Fruit fly (Drosophila melanogaster) whole organism, embryonic: Measurements from ENCODE around the gene CG4297.

Experiments used
- Bdp1 ChIP-seq: fragments of 200-800 bp; sonication (Bioruptor generic); optimal IDR thresholded peaks from 3 replicates; lab custom pipeline; 2016; ENCODE audit warnings: missing biosample characterization, missing genetic modification characterization
- Bteb2 ChIP-seq: fragments of 200-800 bp; sonication (Bioruptor generic); optimal IDR thresholded peaks from 2 replicates; lab custom pipeline; 2016; ENCODE audit warnings: missing biosample characterization, missing genetic modification characterization
- CG10543 ChIP-seq: fragments of 200-800 bp; sonication (Bioruptor generic); optimal IDR thresholded peaks from 3 replicates; lab custom pipeline; 2017; ENCODE audit warnings: missing biosample characterization, mild to moderate bottlenecking, missing genetic modification characterization, moderate library complexity
- CG11560 ChIP-seq: fragments of 200-800 bp; sonication (Bioruptor generic); IDR thresholded peaks from 3 replicates; pipeline ENCODE4 v1.3.6; 2022; ENCODE audit warnings: missing biosample characterization, missing genetic modification characterization
- CG11723 ChIP-seq: fragments of 200-800 bp; sonication (Bioruptor generic); optimal IDR thresholded peaks from 2 replicates; lab custom pipeline; 2017; ENCODE audit warnings: missing biosample characterization, mild to moderate bottlenecking, missing genetic modification characterization
- CG14965 ChIP-seq: fragments of 200-800 bp; sonication (Bioruptor generic); optimal IDR thresholded peaks from 2 replicates; lab custom pipeline; 2016; ENCODE audit warnings: missing biosample characterization, missing genetic modification characterization, borderline replicate concordance
- CG15514 ChIP-seq: fragments of 200-800 bp; sonication (Bioruptor generic); optimal IDR thresholded peaks from 3 replicates; lab custom pipeline; 2017; ENCODE audit warnings: missing biosample characterization, missing genetic modification characterization, mild to moderate bottlenecking, moderate library complexity, missing genetic modification reagents
- CG16863 ChIP-seq: fragments of 200-800 bp; sonication (Bioruptor generic); optimal IDR thresholded peaks from 3 replicates; lab custom pipeline; 2016; ENCODE audit warnings: missing biosample characterization, missing genetic modification characterization
- CG31365 ChIP-seq: fragments of 200-800 bp; sonication (Bioruptor generic); optimal IDR thresholded peaks from 2 replicates; lab custom pipeline; 2018; ENCODE audit warnings: missing biosample characterization, mild to moderate bottlenecking, missing genetic modification characterization
- CG3726 ChIP-seq: fragments of 200-800 bp; sonication (Bioruptor generic); IDR thresholded peaks from 3 replicates; pipeline ENCODE4, ENCODE4 v1.3.6; 2022; ENCODE audit warnings: missing biosample characterization, missing genetic modification characterization
- CG42726 ChIP-seq: fragments of 200-800 bp; sonication (Bioruptor generic); IDR thresholded peaks from 2 replicates; pipeline ENCODE4 v1.3.6; 2022; ENCODE audit warnings: missing biosample characterization, missing genetic modification characterization; ENCODE audit not compliant: partially characterized antibody
- CG4707 ChIP-seq: fragments of 200-800 bp; sonication (Bioruptor generic); optimal IDR thresholded peaks from 2 replicates; lab custom pipeline; 2018; ENCODE audit warnings: missing biosample characterization, mild to moderate bottlenecking, missing genetic modification characterization, moderate library complexity
- CG4820 ChIP-seq: fragments of 200-800 bp; sonication (Bioruptor generic); optimal IDR thresholded peaks from 3 replicates; lab custom pipeline; 2016; ENCODE audit warnings: missing biosample characterization, missing genetic modification characterization
- CG6689 ChIP-seq: fragments of 200-800 bp; sonication (Bioruptor generic); IDR thresholded peaks from 2 replicates; pipeline ENCODE4 v1.3.6; 2022; ENCODE audit warnings: missing biosample characterization, missing genetic modification characterization
- CG6791 ChIP-seq: fragments of 200-800 bp; sonication (Bioruptor generic); IDR thresholded peaks from 3 replicates; pipeline ENCODE4 v1.3.6; 2022; ENCODE audit warnings: missing biosample characterization, missing genetic modification characterization; ENCODE audit not compliant: partially characterized antibody
- CG7271 ChIP-seq: fragments of 200-800 bp; sonication (Bioruptor generic); optimal IDR thresholded peaks from 2 replicates; lab custom pipeline; 2018; ENCODE audit warnings: missing biosample characterization, mild to moderate bottlenecking, missing genetic modification characterization, moderate library complexity
- CG7839 ChIP-seq: fragments of 200-800 bp; sonication (Bioruptor generic); optimal IDR thresholded peaks from 3 replicates; lab custom pipeline; 2018; ENCODE audit warnings: missing biosample characterization, mild to moderate bottlenecking, missing genetic modification characterization, moderate library complexity
- CG8089 ChIP-seq: fragments of 200-800 bp; sonication (Bioruptor generic); optimal IDR thresholded peaks from 3 replicates; lab custom pipeline; 2016; ENCODE audit warnings: missing biosample characterization, missing genetic modification characterization
- CG8290 ChIP-seq, 3 experiments: fragments of 200-800 bp; sonication (Bioruptor generic); optimal IDR thresholded peaks; 2 replicates each; lab custom pipeline; 2016 to 2019; ENCODE audit warnings: missing biosample characterization in 3 of 3, missing genetic modification characterization in 3 of 3, mild to moderate bottlenecking in 2 of 3, moderate library complexity in 1 of 3
- CHES-1-like ChIP-seq: fragments of 200-800 bp; sonication (Bioruptor generic); optimal IDR thresholded peaks from 2 replicates; lab custom pipeline; 2016; ENCODE audit warnings: missing biosample characterization, missing genetic modification characterization
- D19A ChIP-seq: fragments of 200-800 bp; optimal IDR thresholded peaks from 3 replicates; lab custom pipeline; 2019; ENCODE audit warnings: missing biosample characterization, mild to moderate bottlenecking, missing genetic modification characterization, moderate library complexity
- Dref ChIP-seq: fragments of 200-800 bp; sonication (Bioruptor generic); IDR thresholded peaks from 2 replicates; pipeline ENCODE4 v1.3.6; 2022; ENCODE audit warnings: missing biosample characterization, missing genetic modification characterization
- Ets97D ChIP-seq: fragments of 200-800 bp; sonication (Bioruptor generic); optimal IDR thresholded peaks from 3 replicates; lab custom pipeline; 2016; ENCODE audit warnings: missing biosample characterization, missing genetic modification characterization
- GATAe ChIP-seq: fragments of 200-800 bp; sonication (Bioruptor generic); conservative IDR thresholded peaks from 2 replicates; pipeline ENCODE4 v1.3.6; 2022; ENCODE audit warnings: missing biosample characterization, missing genetic modification characterization
- HLH4C ChIP-seq: fragments of 200-800 bp; sonication (Bioruptor generic); IDR thresholded peaks from 3 replicates; pipeline ENCODE4 v1.3.6; 2022; ENCODE audit warnings: missing biosample characterization, missing genetic modification characterization; ENCODE audit not compliant: partially characterized antibody
- MTF-1 ChIP-seq: fragments of 200-800 bp; sonication (Bioruptor generic); optimal IDR thresholded peaks from 2 replicates; lab custom pipeline; 2018; ENCODE audit warnings: missing biosample characterization, mild to moderate bottlenecking, missing genetic modification characterization, borderline replicate concordance
- Neu2 ChIP-seq: fragments of 200-800 bp; sonication (Bioruptor generic); optimal IDR thresholded peaks from 3 replicates; lab custom pipeline; 2016; ENCODE audit warnings: missing biosample characterization, missing genetic modification characterization, borderline replicate concordance
- Nf-YA ChIP-seq: fragments of 200-800 bp; sonication (Bioruptor generic); IDR thresholded peaks from 2 replicates; pipeline ENCODE4 v1.3.6; 2022; ENCODE audit warnings: missing biosample characterization, missing genetic modification characterization
- Rx ChIP-seq: fragments of 200-800 bp; sonication (Bioruptor generic); IDR thresholded peaks from 2 replicates; pipeline ENCODE4 v1.3.6; 2022; ENCODE audit warnings: missing biosample characterization, missing genetic modification characterization
- Side ChIP-seq: fragments of 200-800 bp; sonication (Bioruptor generic); optimal IDR thresholded peaks from 2 replicates; lab custom pipeline; 2016; ENCODE audit warnings: missing biosample characterization, missing genetic modification characterization
- Sox102F ChIP-seq: fragments of 200-800 bp; sonication (Bioruptor generic); optimal IDR thresholded peaks from 2 replicates; lab custom pipeline; 2018; ENCODE audit warnings: missing biosample characterization, mild to moderate bottlenecking, missing genetic modification characterization, moderate library complexity
- Trl ChIP-seq, 3 experiments: fragments of >200 bp in 2 of 3; fragments of 200-800 bp in 1 of 3; sonication (Bioruptor generic) in 1 of 3; optimal IDR thresholded peaks; 2 replicates in 1 of 3; 3 replicates in 2 of 3; lab custom pipeline; 2016 to 2017; ENCODE audit warnings: missing biosample characterization in 1 of 3, missing genetic modification characterization in 1 of 3
- Xbp1 ChIP-seq: fragments of 200-800 bp; sonication (Bioruptor generic); optimal IDR thresholded peaks from 3 replicates; lab custom pipeline; 2016; ENCODE audit warnings: missing biosample characterization, mild to moderate bottlenecking, missing genetic modification characterization
- ab ChIP-seq: fragments of 200-800 bp; sonication (Bioruptor generic); optimal IDR thresholded peaks from 2 replicates; lab custom pipeline; 2016; ENCODE audit warnings: missing biosample characterization, missing genetic modification characterization
- ato ChIP-seq: fragments of 200-800 bp; sonication (Bioruptor generic); IDR thresholded peaks from 2 replicates; pipeline ENCODE4 v1.3.6; 2022; ENCODE audit warnings: missing biosample characterization, missing genetic modification characterization; ENCODE audit not compliant: partially characterized antibody
- da ChIP-seq: fragments of 200-800 bp; sonication (Bioruptor generic); optimal IDR thresholded peaks from 2 replicates; lab custom pipeline; 2016; ENCODE audit warnings: missing biosample characterization, missing genetic modification characterization
- disco-r ChIP-seq: fragments of 200-800 bp; sonication (Bioruptor generic); optimal IDR thresholded peaks from 2 replicates; lab custom pipeline; 2016; ENCODE audit warnings: missing biosample characterization, missing genetic modification characterization
- fd3F ChIP-seq: fragments of 200-800 bp; sonication (Bioruptor generic); optimal IDR thresholded peaks from 2 replicates; lab custom pipeline; 2018; ENCODE audit warnings: missing biosample characterization, mild to moderate bottlenecking, missing genetic modification characterization, moderate library complexity
- gt ChIP-seq: fragments of 200-800 bp; sonication (Bioruptor generic); IDR thresholded peaks from 2 replicates; pipeline ENCODE4 v1.3.6; 2022; ENCODE audit warnings: missing biosample characterization, missing genetic modification characterization
- jing ChIP-seq: fragments of 200-800 bp; sonication (Bioruptor generic); optimal IDR thresholded peaks from 2 replicates; lab custom pipeline; 2018; ENCODE audit warnings: missing biosample characterization, mild to moderate bottlenecking, missing genetic modification characterization
- nerfin-1 ChIP-seq: fragments of 200-800 bp; sonication (Bioruptor generic); optimal IDR thresholded peaks from 3 replicates; lab custom pipeline; 2019; ENCODE audit warnings: missing biosample characterization, mild to moderate bottlenecking, missing genetic modification characterization, moderate library complexity
- peb ChIP-seq: fragments of 200-800 bp; sonication (Bioruptor generic); IDR thresholded peaks from 2 replicates; pipeline ENCODE4 v1.3.6; 2022; ENCODE audit warnings: missing biosample characterization, missing genetic modification characterization
- pho ChIP-seq: fragments of 200-800 bp; sonication (Bioruptor generic); optimal IDR thresholded peaks from 2 replicates; lab custom pipeline; 2016; ENCODE audit warnings: missing biosample characterization, missing genetic modification characterization
- slou ChIP-seq: fragments of 200-800 bp; sonication (Bioruptor generic); optimal IDR thresholded peaks from 3 replicates; lab custom pipeline; 2016; ENCODE audit warnings: missing biosample characterization, missing genetic modification characterization
- sob ChIP-seq: fragments of 200-800 bp; sonication (Bioruptor generic); IDR thresholded peaks from 2 replicates; pipeline ENCODE4 v1.3.6; 2022; ENCODE audit warnings: missing biosample characterization, missing genetic modification characterization
- tin ChIP-seq: fragments of 200-800 bp; sonication (Bioruptor generic); optimal IDR thresholded peaks from 3 replicates; lab custom pipeline; 2016; ENCODE audit warnings: missing biosample characterization, missing genetic modification characterization
- twi ChIP-seq: fragments of 200-800 bp; optimal IDR thresholded peaks from 2 replicates; lab custom pipeline; 2019; ENCODE audit warnings: missing biosample characterization, mild to moderate bottlenecking, missing genetic modification characterization, moderate library complexity
- unpg ChIP-seq: fragments of 200-800 bp; sonication (Bioruptor generic); optimal IDR thresholded peaks from 3 replicates; lab custom pipeline; 2018; ENCODE audit warnings: missing biosample characterization, mild to moderate bottlenecking, missing genetic modification characterization, moderate library complexity

The CG4297 gene

DNA sequence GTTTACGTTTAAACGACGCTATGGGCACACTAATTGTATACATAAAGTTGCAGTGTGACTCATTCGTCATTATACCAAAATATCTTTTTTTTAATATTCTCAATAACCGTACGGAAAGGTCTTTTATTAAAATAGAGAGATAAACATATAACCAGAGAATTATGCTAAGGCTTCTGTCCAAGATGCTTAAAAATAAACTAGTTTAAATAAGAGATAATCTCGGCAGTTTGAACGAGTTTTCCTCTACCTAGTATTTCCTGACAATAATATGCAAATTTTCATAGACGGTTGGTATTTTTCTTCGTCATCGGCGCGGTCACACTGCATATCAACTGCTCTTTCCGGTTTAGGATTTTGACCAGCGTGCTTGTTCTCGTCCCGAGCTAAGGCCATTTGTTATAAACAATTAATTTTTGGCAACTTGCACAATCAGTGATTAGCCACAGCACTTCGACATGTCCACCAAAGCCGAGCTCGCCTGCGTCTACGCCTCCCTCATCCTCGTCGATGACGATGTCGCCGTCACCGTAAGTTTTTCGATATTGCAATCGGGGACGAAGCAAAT lies 52.3 kb downstream of the CG4297 start, which contains the start of the genes CG13690 and RpLP1 (continued):
- peak; percentile 44 for TF ChIP-seq pho
- TF ChIP-seq CG6791 (GFP tag; lab: Robert Waterston, UW), result no peak
- TF ChIP-seq Neu2 (GFP tag; lab: Kevin White, UChicago), result no peak
- peak; percentile 50 for TF ChIP-seq disco-r (GFP tag; lab: Kevin White, UChicago)
- TF ChIP-seq MTF-1 (GFP tag; lab: Kevin White, UChicago), result peak; percentile 93
- TF ChIP-seq gt (GFP tag; lab: Robert Waterston, UW), result no peak
- peak; percentile 59 for TF ChIP-seq twi (tag; lab: Kevin White, UChicago)
- no peak for TF ChIP-seq Sox102F
- peak; percentile 14; the same call in 1 of the 2 replicates for TF ChIP-seq CG42726
- TF ChIP-seq Ets97D (GFP tag; lab: Kevin White, UChicago), result peak; percentile 99
- TF ChIP-seq ab (GFP tag; lab: Kevin White, UChicago), result no peak
- TF ChIP-seq ato (GFP tag; lab: Robert Waterston, UW), result 0 out of 2 replicates have a peak, but pooled peaks have one; percentile 15
- TF ChIP-seq CG8290 (GFP tag; optimal IDR thresholded peaks at IDR 0.05; lab: Kevin White, UChicago), result peak; percentile 56
- peak; percentile 41 to 85 for TF ChIP-seq CG8290 (tag; optimal IDR thresholded peaks at IDR 0.05; lab: Kevin White, UChicago)
- no peak for TF ChIP-seq GATAe
- TF ChIP-seq CG11560 (tag; lab: Robert Waterston, UW), result no peak
- peak; percentile 70 for TF ChIP-seq Bteb2 (GFP tag; lab: Kevin White, UChicago)
- peak; percentile 76 for TF ChIP-seq CHES-1-like (GFP tag; lab: Kevin White, UChicago)
- TF ChIP-seq CG7839 (tag; lab: Kevin White, UChicago), result peak; percentile 74
- TF ChIP-seq nerfin-1 (tag; lab: Kevin White, UChicago), result peak; percentile 72
- no peak for TF ChIP-seq HLH4C (GFP tag; lab: Robert Waterston, UW)
- no peak for TF ChIP-seq D19A (tag; lab: Kevin White, UChicago)
- peak; percentile 91 for TF ChIP-seq CG7271 (tag; lab: Kevin White, UChicago)
- no peak for TF ChIP-seq peb (GFP tag; lab: Robert Waterston, UW)
- peak; percentile 75 for TF ChIP-seq Side
- TF ChIP-seq CG15514 (GFP tag; lab: Kevin White, UChicago), result peak; percentile 88
- TF ChIP-seq da (GFP tag; lab: Kevin White, UChicago), result peak; percentile 32
- peak; percentile 50 for TF ChIP-seq Bdp1 (GFP tag; lab: Kevin White, UChicago)
- no peak for TF ChIP-seq CG14965 (GFP tag; lab: Kevin White, UChicago)
- peak; percentile 39 for TF ChIP-seq fd3F
- TF ChIP-seq slou (GFP tag; lab: Kevin White, UChicago), result peak; percentile 39
- TF ChIP-seq Rx (GFP tag; lab: Robert Waterston, UW), result 0 out of 2 replicates have a peak, but pooled peaks have one; percentile 6
- peak; percentile 72 for TF ChIP-seq CG8089 (GFP tag; lab: Kevin White, UChicago)
- TF ChIP-seq Xbp1 (GFP tag; lab: Kevin White, UChicago), result peak; percentile 54
- TF ChIP-seq tin (GFP tag; lab: Kevin White, UChicago), result peak; percentile 26
- TF ChIP-seq sob (GFP tag; lab: Robert Waterston, UW), result 0 out of 2 replicates have a peak, but pooled peaks have one; percentile 64
- no peak for TF ChIP-seq Nf-YA (GFP tag; lab: Robert Waterston, UW)
- peak; percentile 89 for TF ChIP-seq CG10543
- no peak for TF ChIP-seq jing (GFP tag; lab: Kevin White, UChicago)
- TF ChIP-seq unpg, result peak; percentile 73
- TF ChIP-seq Dref (GFP tag; lab: Robert Waterston, UW), result peak; percentile 32; the same call in 1 of the 2 replicates
- peak; percentile 33 for TF ChIP-seq CG4820 (GFP tag; lab: Kevin White, UChicago)
- TF ChIP-seq CG6689 (GFP tag; lab: Robert Waterston, UW), result no peak
- TF ChIP-seq CG11723, result peak; percentile 76
- TF ChIP-seq CG31365 (tag; lab: Kevin White, UChicago), result peak; percentile 72
- no peak for TF ChIP-seq CG3726 (GFP tag; lab: Robert Waterston, UW)
- TF ChIP-seq CG16863 (GFP tag; lab: Kevin White, UChicago), result peak; percentile 64
- TF ChIP-seq CG4707 (GFP tag; lab: Kevin White, UChicago), result peak; percentile 57
- no peak for TF ChIP-seq Trl (optimal IDR thresholded peaks at IDR 0.05; lab: Kevin White, UChicago)
- peak; percentile 74 for TF ChIP-seq Trl (GFP tag; optimal IDR thresholded peaks at IDR 0.05; lab: Kevin White, UChicago)
